Fruit fly (Drosophila melanogaster) whole organism, embryonic: ENCODE results near the gene CG14100.
A peak's percentile ranks its signal among the peaks of the same experiment; 100 is the strongest.

ENCODE experiments used
- Abd-B ChIP-seq: fragments of 200-800 bp; sonication (Bioruptor generic); optimal IDR thresholded peaks from 2 replicates; lab custom pipeline; 2018; ENCODE audit warnings: missing biosample characterization, mild to moderate bottlenecking, missing genetic modification characterization, moderate library complexity
- Atf-2 ChIP-seq: fragments of 200-800 bp; sonication (Bioruptor generic); optimal IDR thresholded peaks from 2 replicates; lab custom pipeline; 2016; ENCODE audit warnings: missing biosample characterization, missing genetic modification characterization
- BtbVII ChIP-seq: fragments of 200-800 bp; sonication (Bioruptor generic); optimal IDR thresholded peaks from 3 replicates; lab custom pipeline; 2017; ENCODE audit warnings: missing biosample characterization, mild to moderate bottlenecking, missing genetic modification characterization
- C15 ChIP-seq: fragments of 200-800 bp; sonication (Bioruptor generic); IDR thresholded peaks from 3 replicates; pipeline ENCODE4 v1.3.6; 2022; ENCODE audit warnings: missing biosample characterization, missing genetic modification characterization
- CG10267 ChIP-seq: fragments of 200-800 bp; sonication (Bioruptor generic); optimal IDR thresholded peaks from 2 replicates; lab custom pipeline; 2018; ENCODE audit warnings: missing biosample characterization, mild to moderate bottlenecking, missing genetic modification characterization, moderate library complexity
- CG10431 ChIP-seq: fragments of 200-800 bp; sonication (Bioruptor generic); optimal IDR thresholded peaks from 3 replicates; lab custom pipeline; 2018; ENCODE audit warnings: missing biosample characterization, mild to moderate bottlenecking, missing genetic modification characterization
- CG10565 ChIP-seq: fragments of 200-800 bp; sonication (Bioruptor generic); optimal IDR thresholded peaks from 3 replicates; lab custom pipeline; 2016; ENCODE audit warnings: missing biosample characterization, mild to moderate bottlenecking, missing genetic modification characterization
- CG10654 ChIP-seq: fragments of 200-800 bp; sonication (Bioruptor generic); optimal IDR thresholded peaks from 2 replicates; lab custom pipeline; 2016; ENCODE audit warnings: missing biosample characterization, missing genetic modification characterization
- CG12299 ChIP-seq: fragments of 200-800 bp; sonication (Bioruptor generic); optimal IDR thresholded peaks from 2 replicates; lab custom pipeline; 2018; ENCODE audit warnings: missing biosample characterization, mild to moderate bottlenecking, missing genetic modification characterization
- CG12391 ChIP-seq: fragments of 200-800 bp; sonication (Bioruptor generic); optimal IDR thresholded peaks from 3 replicates; lab custom pipeline; 2018; ENCODE audit warnings: missing biosample characterization, mild to moderate bottlenecking, missing genetic modification characterization, moderate library complexity
- CG13123 ChIP-seq: fragments of 200-800 bp; sonication (Bioruptor generic); optimal IDR thresholded peaks from 2 replicates; lab custom pipeline; 2016; ENCODE audit warnings: missing biosample characterization, missing genetic modification characterization
- CG13894 ChIP-seq: fragments of 200-800 bp; sonication (Bioruptor generic); optimal IDR thresholded peaks from 3 replicates; lab custom pipeline; 2018; ENCODE audit warnings: missing biosample characterization, mild to moderate bottlenecking, missing genetic modification characterization, moderate library complexity
- CG14050 ChIP-seq: fragments of 200-800 bp; sonication (Bioruptor generic); IDR thresholded peaks from 3 replicates; pipeline ENCODE4 v1.3.6; 2022; ENCODE audit warnings: missing biosample characterization, missing genetic modification characterization
- CG14441 ChIP-seq: fragments of 200-800 bp; sonication (Bioruptor generic); IDR thresholded peaks from 2 replicates; pipeline ENCODE4 v1.3.6; 2022; ENCODE audit warnings: missing biosample characterization, missing genetic modification characterization
- CG16863 ChIP-seq: fragments of 200-800 bp; sonication (Bioruptor generic); optimal IDR thresholded peaks from 3 replicates; lab custom pipeline; 2016; ENCODE audit warnings: missing biosample characterization, missing genetic modification characterization
- CG17829 ChIP-seq: fragments of 200-800 bp; optimal IDR thresholded peaks from 2 replicates; lab custom pipeline; 2019; ENCODE audit warnings: missing biosample characterization, mild to moderate bottlenecking, missing genetic modification characterization, moderate library complexity
- CG18011 ChIP-seq: fragments of 200-800 bp; sonication (Bioruptor generic); optimal IDR thresholded peaks from 2 replicates; lab custom pipeline; 2017; ENCODE audit warnings: missing biosample characterization, missing genetic modification characterization, mild to moderate bottlenecking, moderate library complexity, missing genotype
- CG2120 ChIP-seq: fragments of 200-800 bp; sonication (Bioruptor generic); optimal IDR thresholded peaks from 3 replicates; lab custom pipeline; 2016; ENCODE audit warnings: missing biosample characterization, missing genetic modification characterization
- CG3065 ChIP-seq: fragments of 200-800 bp; sonication (Bioruptor generic); optimal IDR thresholded peaks from 2 replicates; lab custom pipeline; 2016; ENCODE audit warnings: missing biosample characterization, missing genetic modification characterization
- CG31224 ChIP-seq: fragments of 200-800 bp; sonication (Bioruptor generic); IDR thresholded peaks from 2 replicates; pipeline ENCODE4 v1.3.6; 2022; ENCODE audit warnings: missing biosample characterization, missing genetic modification characterization
- CG31365 ChIP-seq: fragments of 200-800 bp; sonication (Bioruptor generic); optimal IDR thresholded peaks from 2 replicates; lab custom pipeline; 2018; ENCODE audit warnings: missing biosample characterization, mild to moderate bottlenecking, missing genetic modification characterization
- CG32532 ChIP-seq: fragments of 200-800 bp; sonication (Bioruptor generic); IDR thresholded peaks from 2 replicates; pipeline ENCODE4 v1.3.6; 2022; ENCODE audit warnings: missing biosample characterization, missing genetic modification characterization
- CG3281 ChIP-seq: fragments of 200-800 bp; sonication (Bioruptor generic); optimal IDR thresholded peaks from 3 replicates; lab custom pipeline; 2017; ENCODE audit warnings: missing biosample characterization, mild to moderate bottlenecking, missing genetic modification characterization
- CG4282 ChIP-seq: fragments of 200-800 bp; sonication (Bioruptor generic); optimal IDR thresholded peaks from 2 replicates; lab custom pipeline; 2016; ENCODE audit warnings: missing biosample characterization, missing genetic modification characterization
- CG43689 ChIP-seq: fragments of 200-800 bp; sonication (Bioruptor generic); IDR thresholded peaks from 2 replicates; pipeline ENCODE4 v1.3.6; 2022; ENCODE audit warnings: missing biosample characterization, missing genetic modification characterization
- CG6765 ChIP-seq: fragments of 200-800 bp; sonication (Bioruptor generic); optimal IDR thresholded peaks from 3 replicates; lab custom pipeline; 2017; ENCODE audit warnings: missing biosample characterization, mild to moderate bottlenecking, missing genetic modification characterization
- CG7928 ChIP-seq: fragments of 200-800 bp; sonication (Bioruptor generic); optimal IDR thresholded peaks from 2 replicates; lab custom pipeline; 2017; ENCODE audit warnings: missing biosample characterization, mild to moderate bottlenecking, missing genetic modification characterization
- Dek ChIP-seq: fragments of 200-800 bp; sonication (Bioruptor generic); optimal IDR thresholded peaks from 3 replicates; lab custom pipeline; 2019; ENCODE audit warnings: missing biosample characterization, mild to moderate bottlenecking, missing genetic modification characterization, moderate library complexity
- Dref ChIP-seq: fragments of 200-800 bp; sonication (Bioruptor generic); IDR thresholded peaks from 2 replicates; pipeline ENCODE4 v1.3.6; 2022; ENCODE audit warnings: missing biosample characterization, missing genetic modification characterization
- HLHmδ ChIP-seq: fragments of 200-800 bp; sonication (Bioruptor generic); optimal IDR thresholded peaks from 2 replicates; lab custom pipeline; 2018; ENCODE audit warnings: missing biosample characterization, mild to moderate bottlenecking, missing genetic modification characterization, moderate library complexity
- Hsf ChIP-seq: fragments of 200-800 bp; sonication (Bioruptor generic); optimal IDR thresholded peaks from 3 replicates; lab custom pipeline; 2016; ENCODE audit warnings: missing biosample characterization, missing genetic modification characterization
- Lim3 ChIP-seq: fragments of 200-800 bp; sonication (Bioruptor generic); IDR thresholded peaks from 2 replicates; pipeline ENCODE4 v1.3.6; 2022; ENCODE audit warnings: missing biosample characterization, missing genetic modification characterization
- Neu2 ChIP-seq: fragments of 200-800 bp; sonication (Bioruptor generic); optimal IDR thresholded peaks from 3 replicates; lab custom pipeline; 2016; ENCODE audit warnings: missing biosample characterization, missing genetic modification characterization, borderline replicate concordance
- Pdp1 ChIP-seq, 2 experiments: fragments of 200-800 bp; sonication (Bioruptor generic); optimal IDR thresholded peaks; 3 replicates each; lab custom pipeline; 2016; ENCODE audit warnings: missing biosample characterization in 2 of 2, missing genetic modification characterization in 2 of 2, mild to moderate bottlenecking in 1 of 2, moderate library complexity in 1 of 2
- Usf ChIP-seq: fragments of 200-800 bp; sonication (Bioruptor generic); optimal IDR thresholded peaks from 2 replicates; lab custom pipeline; 2017; ENCODE audit warnings: missing genotype, missing biosample characterization, missing genetic modification characterization
- ase ChIP-seq: fragments of 200-800 bp; sonication (Bioruptor generic); IDR thresholded peaks from 3 replicates; pipeline ENCODE4 v1.3.6; 2022; ENCODE audit warnings: missing biosample characterization, missing genetic modification characterization
- bcd ChIP-seq: fragments of 200-800 bp; sonication (Bioruptor generic); optimal IDR thresholded peaks from 2 replicates; lab custom pipeline; 2017; ENCODE audit warnings: missing biosample characterization, mild to moderate bottlenecking, missing genetic modification characterization
- bowl ChIP-seq: fragments of 200-800 bp; sonication (Bioruptor generic); IDR thresholded peaks from 2 replicates; pipeline ENCODE4 v1.3.6; 2022; ENCODE audit warnings: missing biosample characterization, missing genetic modification characterization
- chif ChIP-seq, 2 experiments: fragments of 200-800 bp; sonication (Bioruptor generic); optimal IDR thresholded peaks; 3 replicates each; lab custom pipeline; 2016; ENCODE audit warnings: missing biosample characterization in 2 of 2, missing genetic modification characterization in 2 of 2
- crol ChIP-seq: fragments of 200-800 bp; sonication (Bioruptor generic); IDR thresholded peaks from 2 replicates; pipeline ENCODE4 v1.3.6; 2022; ENCODE audit warnings: missing biosample characterization, missing genetic modification characterization
- dmrt11E ChIP-seq: fragments of 200-800 bp; sonication (Bioruptor generic); optimal IDR thresholded peaks from 3 replicates; lab custom pipeline; 2018; ENCODE audit warnings: missing biosample characterization, mild to moderate bottlenecking, missing genetic modification characterization, moderate library complexity
- h ChIP-seq: fragments of >200 bp; optimal IDR thresholded peaks from 2 replicates; lab custom pipeline; 2017
- hth ChIP-seq: fragments of >200 bp; optimal IDR thresholded peaks from 2 replicates; lab custom pipeline; 2017; ENCODE audit warnings: inconsistent platforms
- luna ChIP-seq: fragments of 200-800 bp; sonication (Bioruptor generic); optimal IDR thresholded peaks from 2 replicates; lab custom pipeline; 2016; ENCODE audit warnings: missing biosample characterization, missing genetic modification characterization
- mirr ChIP-seq: fragments of 200-800 bp; sonication (Bioruptor generic); optimal IDR thresholded peaks from 3 replicates; lab custom pipeline; 2018; ENCODE audit warnings: missing biosample characterization, mild to moderate bottlenecking, missing genetic modification characterization
- pb ChIP-seq: fragments of 200-800 bp; sonication (Bioruptor generic); optimal IDR thresholded peaks from 3 replicates; lab custom pipeline; 2016; ENCODE audit warnings: missing biosample characterization, missing genetic modification characterization
- rib ChIP-seq: fragments of 200-800 bp; sonication (Bioruptor generic); IDR thresholded peaks from 2 replicates; pipeline ENCODE4 v1.3.6; 2022; ENCODE audit warnings: missing biosample characterization, missing genetic modification characterization
- scrt ChIP-seq: fragments of 200-800 bp; sonication (Bioruptor generic); optimal IDR thresholded peaks from 2 replicates; lab custom pipeline; 2018; ENCODE audit warnings: missing biosample characterization, mild to moderate bottlenecking, missing genetic modification characterization, moderate library complexity
- sisA ChIP-seq: fragments of 200-800 bp; sonication (Bioruptor generic); IDR thresholded peaks from 2 replicates; pipeline ENCODE4 v1.3.6; 2022; ENCODE audit warnings: missing biosample characterization, missing genetic modification characterization
- sna ChIP-seq: fragments of 200-800 bp; sonication (Bioruptor generic); IDR thresholded peaks from 2 replicates; pipeline ENCODE4 v1.3.6; 2022; ENCODE audit warnings: missing biosample characterization, missing genetic modification characterization; ENCODE audit not compliant: partially characterized antibody
- tap ChIP-seq: fragments of 200-800 bp; optimal IDR thresholded peaks from 3 replicates; lab custom pipeline; 2019; ENCODE audit warnings: missing biosample characterization, mild to moderate bottlenecking, missing genetic modification characterization, moderate library complexity

CG14100 gene

dm6 chr3L:19552136-19552773 is 38.1 kb downstream of the CG14100 start, which contains the start of the genes Ltn1 and CG9300 (continued):
- TF ChIP-seq Atf-2 (no peak), CG3065 (GFP tag; lab: Kevin White, UChicago) (no peak), CG31224 (GFP tag; lab: Robert Waterston, UW) (peak; percentile 22; the same call in 1 of the 2 replicates), luna (GFP tag; lab: Kevin White, UChicago) (no peak), crol (GFP tag; lab: Robert Waterston, UW) (no peak), CG32532 (peak; percentile 63; the same call in 1 of the 2 replicates), hth (lab: Kevin White, UChicago) (no peak), CG13123 (GFP tag; lab: Kevin White, UChicago) (no peak), CG17829 (tag; lab: Kevin White, UChicago) (peak; percentile 47), CG6765 (GFP tag; lab: Kevin White, UChicago) (no peak), Hsf (peak; percentile 17), Dek (tag; lab: Kevin White, UChicago) (no peak), rib (GFP tag; lab: Robert Waterston, UW) (no peak), CG14441 (GFP tag; lab: Robert Waterston, UW) (no peak), Pdp1 (GFP tag; optimal IDR thresholded peaks at IDR 0.05; lab: Kevin White, UChicago) (no peak), chif (GFP tag; optimal IDR thresholded peaks at IDR 0.05; lab: Kevin White, UChicago) (no peak), scrt (GFP tag; lab: Kevin White, UChicago) (no peak), sisA (GFP tag; lab: Robert Waterston, UW) (no peak), Usf (peak; percentile 20), HLHmδ (GFP tag; lab: Kevin White, UChicago) (peak; percentile 74), dmrt11E (tag; lab: Kevin White, UChicago) (peak; percentile 3), bowl (GFP tag; lab: Robert Waterston, UW) (no peak), CG18011 (no peak), ase (GFP tag; lab: Robert Waterston, UW) (no peak), CG16863 (GFP tag; lab: Kevin White, UChicago) (peak; percentile 14), CG4282 (GFP tag; lab: Kevin White, UChicago) (no peak), Dref (GFP tag; lab: Robert Waterston, UW) (peak; percentile 65), CG12299 (tag; lab: Kevin White, UChicago) (no peak), CG3281 (GFP tag; lab: Kevin White, UChicago) (no peak), CG43689 (GFP tag; lab: Robert Waterston, UW) (no peak), CG31365 (tag; lab: Kevin White, UChicago) (peak; percentile 8), CG10654 (GFP tag; lab: Kevin White, UChicago) (peak; percentile 5), CG10431 (GFP tag; lab: Kevin White, UChicago) (peak; percentile 29), tap (tag; lab: Kevin White, UChicago) (no peak), CG14050 (no peak), CG2120 (GFP tag; lab: Kevin White, UChicago) (no peak), sna (GFP tag; lab: Robert Waterston, UW) (peak; percentile 57; the same call in 1 of the 2 replicates), CG12391 (tag; lab: Kevin White, UChicago) (no peak), CG10565 (GFP tag; lab: Kevin White, UChicago) (no peak), pb (peak; percentile 44), C15 (GFP tag; lab: Robert Waterston, UW) (no peak), h (lab: Kevin White, UChicago) (no peak), Abd-B (GFP tag; lab: Kevin White, UChicago) (no peak), CG7928 (GFP tag; lab: Kevin White, UChicago) (no peak), Neu2 (no peak), bcd (GFP tag; lab: Kevin White, UChicago) (no peak), CG13894 (no peak), CG10267 (tag; lab: Kevin White, UChicago) (no peak), BtbVII (GFP tag; lab: Kevin White, UChicago) (no peak), mirr (GFP tag; lab: Kevin White, UChicago) (no peak), Lim3 (GFP tag; lab: Robert Waterston, UW) (no peak)
